Worm (Caenorhabditis elegans) whole organism, midembryonic: ENCODE data around the gene T04H1.5.

ENCODE experiments used
- T22C8.4 ChIP-seq: fragments of 200-800 bp; sonication (Bioruptor generic); IDR thresholded peaks from 2 replicates; pipeline ENCODE4 v1.3.6; 2022; ENCODE audit warnings: missing genetic modification characterization, missing compliant biosample characterization
- flt-1 ChIP-seq: fragments of 200-800 bp; sonication (Bioruptor generic); IDR thresholded peaks from 2 replicates; pipeline ENCODE4 v1.3.6; 2022; ENCODE audit warnings: missing genetic modification characterization, missing compliant biosample characterization

DNA sequence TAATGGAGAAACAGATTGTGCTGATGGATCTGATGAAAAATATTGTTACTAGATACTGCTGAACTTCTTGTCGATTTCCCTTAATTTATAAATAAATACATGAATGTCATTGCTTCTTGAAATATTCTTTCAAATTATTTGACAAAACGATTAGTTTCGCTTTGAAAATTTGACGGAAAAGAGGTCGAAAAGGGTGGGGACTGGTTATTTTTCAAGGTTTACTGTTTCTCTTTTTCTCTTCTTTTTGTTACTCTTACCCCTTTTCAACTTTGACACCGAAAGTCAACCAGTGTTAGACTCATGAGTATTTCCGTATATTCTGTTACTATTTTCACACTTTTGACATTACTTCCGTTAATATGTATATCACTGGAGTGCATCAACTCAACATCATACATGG lies 4.2 kb downstream of the T04H1.5 start, which contains the start of gene T04H1.12:
- TF ChIP-seq flt-1 (GFP tag; lab: Robert Waterston, UW), result no peak
- TF ChIP-seq T22C8.4, result no peak
